Worm (Caenorhabditis elegans) whole organism, dauer: Measurements from ENCODE around the gene C36C5.12.

Source experiments
- unc-62 ChIP-seq: sonication (generic microtip); optimal IDR thresholded peaks from 2 replicates; lab custom pipeline; 2017; ENCODE audit warnings: missing biosample characterization, missing genetic modification reagents, missing genetic modification characterization

The C36C5.12 gene

DNA sequence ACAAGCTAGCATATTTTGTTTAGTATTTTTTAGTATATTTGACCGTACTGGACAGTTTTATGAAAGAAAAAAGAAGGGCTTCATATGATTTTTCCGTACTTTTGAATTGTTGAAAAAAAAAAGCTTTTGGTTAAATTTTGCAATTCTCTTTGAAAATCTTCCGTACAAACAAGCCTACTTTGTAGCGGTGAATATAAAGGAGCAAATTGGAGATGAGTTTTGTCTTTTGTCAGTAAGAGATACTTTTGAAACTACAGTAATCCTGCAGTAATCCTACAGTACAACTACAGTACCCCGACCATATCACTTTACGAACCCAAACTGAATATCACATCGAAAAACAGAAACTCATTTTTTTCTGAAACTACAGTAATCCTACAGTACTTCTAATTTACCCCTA lies 36.7 kb downstream of the C36C5.12 start:
- TF ChIP-seq unc-62 (GFP tag; lab: Kevin White, UChicago), result no peak

- TF ChIP-seq unc-62 (GFP tag; lab: Kevin White, UChicago), result no peak
Observed at ce11 chrV:3121743-3122142, 37.4 kb downstream of the C36C5.12 start, which contains the start of gene srt-56. srt-56 (minus strand) TSS chrV:3121843.

ce11 chrV:3119185-3119584 lies 40.0 kb downstream of the C36C5.12 start:
- TF ChIP-seq unc-62 (GFP tag; lab: Kevin White, UChicago), result no peak

- TF ChIP-seq unc-62 (GFP tag; lab: Kevin White, UChicago), result no peak
Observed at ce11 chrV:3118167-3118566, 41.0 kb downstream of the C36C5.12 start, which contains the start of gene clec-210. clec-210 (plus strand) TSS chrV:3118377.

- TF ChIP-seq unc-62 (GFP tag; lab: Kevin White, UChicago), result no peak
Observed at ce11 chrV:3114973-3115372, 44.2 kb downstream of the C36C5.12 start, which contains the start of gene Y73C8C.3. Y73C8C.3 (plus strand) TSS chrV:3115273.

ce11 chrV:3113751-3114150 lies 45.4 kb downstream of the C36C5.12 start, which contains the start of gene Y73C8C.8:
Y73C8C.8 (minus strand) TSS chrV:3113851.
- TF ChIP-seq unc-62 (GFP tag; lab: Kevin White, UChicago), result no peak

ce11 chrV:3112198-3112597 lies 47.0 kb downstream of the C36C5.12 start:
- TF ChIP-seq unc-62 (GFP tag; lab: Kevin White, UChicago), result no peak
